Worm (Caenorhabditis elegans) whole organism, L4 larva: ENCODE data around the gene F41G3.18.
"Not testable (repeated sequence)": the region's sequence is repeated elsewhere in the genome, so short reads cannot be mapped to it uniquely, and the experiment has no call there.

ENCODE experiments used
- F10B5.3 ChIP-seq: sonication (generic microtip); optimal IDR thresholded peaks from 2 replicates; lab custom pipeline; 2016; ENCODE audit warnings: mild to moderate bottlenecking, missing genetic modification characterization, missing compliant biosample characterization
- F44E2.7 ChIP-seq: fragments of 200-800 bp; sonication (Bioruptor generic); IDR thresholded peaks from 2 replicates; pipeline ENCODE4 v2.1.2; 2022; ENCODE audit warnings: missing genetic modification characterization, missing compliant biosample characterization
- F49E8.2 ChIP-seq: sonication (generic microtip); optimal IDR thresholded peaks from 2 replicates; lab custom pipeline; 2016; ENCODE audit warnings: missing compliant biosample characterization, mild to moderate bottlenecking, missing genetic modification characterization, borderline replicate concordance
- T20F7.1 ChIP-seq: fragments of 200-800 bp; sonication (Bioruptor generic); optimal IDR thresholded peaks from 2 replicates; lab custom pipeline; 2018; ENCODE audit warnings: mild to moderate bottlenecking, missing genetic modification characterization, missing compliant biosample characterization
- Y48G9A.11 ChIP-seq: fragments of 200-800 bp; sonication (Bioruptor generic); IDR thresholded peaks from 2 replicates; pipeline ENCODE4 v1.3.6; 2022; ENCODE audit warnings: missing genetic modification reagents, missing genetic modification characterization, missing compliant biosample characterization
- ZK337.2 ChIP-seq: fragments of 200-800 bp; sonication (Bioruptor generic); IDR thresholded peaks from 2 replicates; pipeline ENCODE4 v1.3.6; 2022; ENCODE audit warnings: missing genetic modification reagents, missing genetic modification characterization, missing compliant biosample characterization
- aha-1 ChIP-seq: fragments of 150-350 bp; peaks from one replicate; lab custom pipeline; 2014; ENCODE audit warnings: missing biosample characterization, missing genetic modification characterization
- ceh-20 ChIP-seq: fragments of 200-800 bp; sonication (Bioruptor generic); IDR thresholded peaks from 2 replicates; pipeline ENCODE4 v1.3.6; 2022; ENCODE audit warnings: missing genetic modification reagents, missing genetic modification characterization, missing compliant biosample characterization
- ces-1 ChIP-seq: fragments of 150-350 bp; sonication (generic microtip); optimal IDR thresholded peaks from 4 replicates; lab custom pipeline; 2014; ENCODE audit warnings: missing biosample characterization, missing genetic modification reagents, missing genetic modification characterization
- daf-16 ChIP-seq, 3 experiments: sonication (generic microtip); optimal IDR thresholded peaks; 2 replicates each; lab custom pipeline; 2016 to 2017; ENCODE audit warnings: missing genetic modification characterization in 3 of 3, missing genetic modification reagents in 3 of 3, mild to moderate bottlenecking in 2 of 3, missing compliant biosample characterization in 2 of 3, missing biosample characterization in 1 of 3, moderate library complexity in 1 of 3
- daf-8 ChIP-seq: fragments of 200-800 bp; sonication (Bioruptor generic); IDR thresholded peaks from 2 replicates; pipeline ENCODE4 v1.3.6; 2022; ENCODE audit warnings: missing genetic modification characterization, missing compliant biosample characterization
- dmd-9 ChIP-seq: fragments of 200-800 bp; sonication (Bioruptor generic); IDR thresholded peaks from 2 replicates; pipeline ENCODE4 v1.3.6; 2022; ENCODE audit warnings: missing genetic modification reagents, missing genetic modification characterization, missing compliant biosample characterization
- dve-1 ChIP-seq: sonication (generic microtip); optimal IDR thresholded peaks from 2 replicates; lab custom pipeline; 2017; ENCODE audit warnings: antibody characterized with exemption, mild to moderate bottlenecking, missing genetic modification characterization, missing compliant biosample characterization; ENCODE audit not compliant: insufficient read depth
- fkh-10 ChIP-seq: fragments of 150-350 bp; optimal IDR thresholded peaks from 2 replicates; lab custom pipeline; 2014; ENCODE audit warnings: missing biosample characterization, missing genetic modification reagents, missing genetic modification characterization
- hif-1 ChIP-seq, 2 experiments: sonication (generic microtip); optimal IDR thresholded peaks; 2 replicates each; lab custom pipeline; 2016 to 2017; ENCODE audit warnings: missing compliant biosample characterization in 2 of 2, missing genetic modification characterization in 2 of 2, missing genetic modification reagents in 2 of 2, missing genotype in 2 of 2, mild to moderate bottlenecking in 1 of 2
- hlh-11 ChIP-seq: fragments of 200-800 bp; sonication (Bioruptor generic); optimal IDR thresholded peaks from 2 replicates; lab custom pipeline; 2018; ENCODE audit warnings: mild to moderate bottlenecking, missing genetic modification characterization, missing compliant biosample characterization
- hlh-30 ChIP-seq: sonication (generic microtip); optimal IDR thresholded peaks from 2 replicates; lab custom pipeline; 2017; ENCODE audit warnings: antibody characterized with exemption, mild to moderate bottlenecking, missing genetic modification characterization, missing compliant biosample characterization; ENCODE audit not compliant: insufficient read depth
- hmg-1.1 ChIP-seq: fragments of 200-800 bp; sonication (Bioruptor generic); IDR thresholded peaks from 2 replicates; pipeline ENCODE4 v1.3.6; 2022; ENCODE audit warnings: missing genetic modification reagents, missing genetic modification characterization, missing compliant biosample characterization
- lin-1 ChIP-seq: fragments of 200-800 bp; sonication (Bioruptor generic); IDR thresholded peaks from 2 replicates; pipeline ENCODE4 v1.3.6; 2022; ENCODE audit warnings: missing genetic modification reagents, missing genetic modification characterization, missing compliant biosample characterization
- lin-29 ChIP-seq: fragments of 200-800 bp; sonication (Bioruptor generic); IDR thresholded peaks from 2 replicates; pipeline ENCODE4 v1.3.6; 2022; ENCODE audit warnings: missing genetic modification reagents, missing genetic modification characterization, missing compliant biosample characterization
- lir-3 ChIP-seq: sonication (generic microtip); optimal IDR thresholded peaks from 2 replicates; lab custom pipeline; 2016; ENCODE audit warnings: mild to moderate bottlenecking, missing genetic modification characterization, missing compliant biosample characterization
- lsy-2 ChIP-seq, 2 experiments: fragments of 150-350 bp in 1 of 2; sonication (generic microtip) in 1 of 2; optimal IDR thresholded peaks; 2 replicates each; lab custom pipeline; 2014 to 2017; ENCODE audit warnings: missing biosample characterization in 2 of 2, missing genetic modification characterization in 2 of 2
- madf-5 ChIP-seq, 2 experiments: fragments of 200-800 bp; sonication (Bioruptor generic); IDR thresholded peaks; 2 replicates each; pipeline ENCODE4 v1.3.6; 2022; ENCODE audit warnings: missing compliant biosample characterization in 2 of 2, missing genetic modification characterization in 2 of 2
- mdl-1 ChIP-seq, 2 experiments: fragments of 150-350 bp in 1 of 2; sonication (generic microtip) in 1 of 2; optimal IDR thresholded peaks; 2 replicates each; lab custom pipeline; 2014 to 2017; ENCODE audit warnings: missing biosample characterization in 2 of 2, missing genetic modification characterization in 2 of 2
- mdt-29 ChIP-seq: fragments of 200-800 bp; sonication (Bioruptor generic); IDR thresholded peaks from 2 replicates; pipeline ENCODE4 v1.3.6; 2022; ENCODE audit warnings: missing genetic modification reagents, missing genetic modification characterization, missing compliant biosample characterization
- mep-1 ChIP-seq: fragments of 150-350 bp; sonication (generic microtip); optimal IDR thresholded peaks from 3 replicates; lab custom pipeline; 2014; ENCODE audit warnings: missing biosample characterization, missing genetic modification characterization
- mes-2 ChIP-seq: sonication (generic microtip); optimal IDR thresholded peaks from 2 replicates; lab custom pipeline; 2016; ENCODE audit warnings: missing genotype, mild to moderate bottlenecking, missing genetic modification characterization, missing compliant biosample characterization; ENCODE audit not compliant: poor library complexity, severe bottlenecking
- mxl-2 ChIP-seq: fragments of 200-800 bp; sonication (Bioruptor generic); conservative IDR thresholded peaks from 2 replicates; pipeline ENCODE4 v1.3.6; 2022; ENCODE audit warnings: missing genetic modification reagents, missing genetic modification characterization, missing compliant biosample characterization
- nhr-102 ChIP-seq: sonication (generic microtip); optimal IDR thresholded peaks from 2 replicates; lab custom pipeline; 2016; ENCODE audit warnings: mild to moderate bottlenecking, missing genetic modification characterization, moderate library complexity, missing compliant biosample characterization
- nhr-25 ChIP-seq: sonication (generic microtip); optimal IDR thresholded peaks from 2 replicates; lab custom pipeline; 2017; ENCODE audit warnings: missing genetic modification characterization, mild to moderate bottlenecking, missing compliant biosample characterization, antibody characterized with exemption, moderate library complexity, borderline replicate concordance; ENCODE audit not compliant: insufficient read depth
- nhr-42 ChIP-seq: fragments of 200-800 bp; sonication (Bioruptor generic); IDR thresholded peaks from 2 replicates; pipeline ENCODE4 v1.3.6; 2022; ENCODE audit warnings: missing genetic modification characterization, missing compliant biosample characterization
- nhr-48 ChIP-seq: sonication (generic microtip); optimal IDR thresholded peaks from 2 replicates; lab custom pipeline; 2016; ENCODE audit warnings: mild to moderate bottlenecking, missing genetic modification characterization, missing compliant biosample characterization
- nhr-6 ChIP-seq: fragments of 150-350 bp; optimal IDR thresholded peaks from 2 replicates; lab custom pipeline; 2014; ENCODE audit warnings: missing biosample characterization, missing genetic modification characterization
- rbr-2 ChIP-seq: sonication (generic microtip); optimal IDR thresholded peaks from 2 replicates; lab custom pipeline; 2016; ENCODE audit warnings: missing genotype, missing genetic modification characterization, missing compliant biosample characterization
- saeg-2 ChIP-seq: fragments of 200-800 bp; sonication (Bioruptor generic); IDR thresholded peaks from 2 replicates; pipeline ENCODE4 v1.3.6; 2022; ENCODE audit warnings: missing genetic modification reagents, missing genetic modification characterization, missing compliant biosample characterization
- skn-1 ChIP-seq: fragments of 150-350 bp; optimal IDR thresholded peaks from 2 replicates; lab custom pipeline; 2014; ENCODE audit warnings: missing biosample characterization, missing genetic modification characterization
- snpc-4 ChIP-seq: fragments of 150-350 bp; optimal IDR thresholded peaks from 2 replicates; lab custom pipeline; 2014; ENCODE audit warnings: missing biosample characterization, missing genetic modification characterization
- spr-1 ChIP-seq: sonication (generic microtip); optimal IDR thresholded peaks from 2 replicates; lab custom pipeline; 2016; ENCODE audit warnings: mild to moderate bottlenecking, missing genetic modification characterization, missing compliant biosample characterization
- tag-97 ChIP-seq: fragments of 200-800 bp; sonication (Bioruptor generic); IDR thresholded peaks from 2 replicates; pipeline ENCODE4 v1.3.6; 2022; ENCODE audit warnings: missing genetic modification characterization, missing compliant biosample characterization
- unc-62 ChIP-seq, 3 experiments: fragments of 150-350 bp in 1 of 3; sonication (generic microtip); optimal IDR thresholded peaks in 2 of 3; peaks in 1 of 3; 1 replicate in 1 of 3; 2 replicates in 2 of 3; lab custom pipeline; 2014 to 2017; ENCODE audit warnings: missing biosample characterization in 3 of 3, missing genetic modification characterization in 3 of 3, missing genetic modification reagents in 3 of 3, missing genotype in 1 of 3
- zfp-2 ChIP-seq: sonication (generic microtip); optimal IDR thresholded peaks from 2 replicates; lab custom pipeline; 2016; ENCODE audit warnings: mild to moderate bottlenecking, missing genetic modification characterization, missing compliant biosample characterization
- ztf-11 ChIP-seq: fragments of 150-350 bp; optimal IDR thresholded peaks from 2 replicates; lab custom pipeline; 2014; ENCODE audit warnings: missing biosample characterization, missing genetic modification characterization

The F41G3.18 gene

DNA sequence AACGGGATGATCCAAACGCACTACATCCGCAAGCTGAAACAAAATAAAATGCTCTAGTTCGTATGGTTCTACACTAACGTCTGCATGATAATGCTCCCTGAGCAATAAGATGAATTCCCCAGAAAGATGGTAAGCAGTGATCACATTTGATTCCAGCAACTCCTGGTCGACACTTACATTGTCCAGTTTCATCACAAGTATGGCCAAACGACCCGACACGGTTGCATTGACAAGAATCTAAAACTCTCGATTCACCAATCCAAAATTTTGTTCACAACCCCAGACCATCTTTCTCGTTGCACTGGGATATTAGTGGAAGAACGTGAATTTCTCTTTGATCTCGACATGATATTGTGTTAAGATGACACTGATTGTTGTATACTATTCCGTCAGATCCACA is 1.9 kb downstream of the F41G3.18 start:
- no peak for TF ChIP-seq nhr-42
- TF ChIP-seq unc-62 (GFP tag; optimal IDR thresholded peaks at IDR 0.05 in 1 of 2; lab: Kevin White, UChicago), result peak in 1 of 2 experiments; percentile 95
- no peak for TF ChIP-seq unc-62 (tag; optimal IDR thresholded peaks at IDR 0.05; lab: Kevin White, UChicago)
- TF ChIP-seq, all 104 proteins: peak for 1

- TF ChIP-seq mdt-29 (GFP tag; lab: Robert Waterston, UW) (no peak), nhr-42 (no peak), ces-1 (GFP tag; lab: Kevin White, UChicago) (no peak), F44E2.7 (no peak), Y48G9A.11 (GFP tag; lab: Robert Waterston, UW) (no peak), zfp-2 (no peak), mes-2 (tag; lab: Kevin White, UChicago) (no peak), madf-5 (GFP tag; IDR thresholded peaks at IDR 0.05; lab: Robert Waterston, UW) (no peak), skn-1 (tag; lab: Kevin White, UChicago) (no peak), daf-8 (GFP tag; lab: Robert Waterston, UW) (no peak), lin-29 (GFP tag; lab: Robert Waterston, UW) (no peak), dmd-9 (GFP tag; lab: Robert Waterston, UW) (no peak), lin-1 (GFP tag; lab: Robert Waterston, UW) (no peak), aha-1 (tag; lab: Kevin White, UChicago) (peak; percentile 3), fkh-10 (GFP tag; lab: Kevin White, UChicago) (peak; percentile 55), ztf-11 (tag; lab: Kevin White, UChicago) (no peak), nhr-6 (no peak)
Measured at ce11 chrII:6772482-6772881, 4.4 kb downstream of the F41G3.18 start.

DNA sequence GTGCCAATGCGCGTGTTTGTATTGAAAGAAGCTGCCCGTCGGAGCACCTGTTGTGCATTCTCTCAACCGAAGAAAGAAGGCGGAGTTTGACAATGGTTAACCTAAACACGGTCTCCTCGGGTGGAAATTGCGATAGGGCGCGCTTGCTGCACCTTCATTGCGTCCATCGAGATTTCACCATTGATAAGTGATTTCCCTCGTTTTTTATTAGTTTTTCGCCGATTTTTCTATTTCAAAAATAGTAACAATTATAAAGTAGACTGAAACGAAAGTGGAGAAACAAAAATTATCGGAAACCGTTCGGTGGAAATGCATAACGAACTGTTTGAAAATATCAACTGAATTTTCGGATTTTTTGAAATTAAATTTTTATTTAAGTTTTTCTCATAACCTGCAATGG is 7.0 kb downstream of the F41G3.18 start, which contains the start of gene agr-1:
agr-1 (minus strand) TSS at position 101 of the 400 bp plus-strand sequence.
- TF ChIP-seq nhr-102 (tag; lab: Kevin White, UChicago); aha-1 (tag; lab: Kevin White, UChicago); snpc-4: not testable (repeated sequence)

DNA sequence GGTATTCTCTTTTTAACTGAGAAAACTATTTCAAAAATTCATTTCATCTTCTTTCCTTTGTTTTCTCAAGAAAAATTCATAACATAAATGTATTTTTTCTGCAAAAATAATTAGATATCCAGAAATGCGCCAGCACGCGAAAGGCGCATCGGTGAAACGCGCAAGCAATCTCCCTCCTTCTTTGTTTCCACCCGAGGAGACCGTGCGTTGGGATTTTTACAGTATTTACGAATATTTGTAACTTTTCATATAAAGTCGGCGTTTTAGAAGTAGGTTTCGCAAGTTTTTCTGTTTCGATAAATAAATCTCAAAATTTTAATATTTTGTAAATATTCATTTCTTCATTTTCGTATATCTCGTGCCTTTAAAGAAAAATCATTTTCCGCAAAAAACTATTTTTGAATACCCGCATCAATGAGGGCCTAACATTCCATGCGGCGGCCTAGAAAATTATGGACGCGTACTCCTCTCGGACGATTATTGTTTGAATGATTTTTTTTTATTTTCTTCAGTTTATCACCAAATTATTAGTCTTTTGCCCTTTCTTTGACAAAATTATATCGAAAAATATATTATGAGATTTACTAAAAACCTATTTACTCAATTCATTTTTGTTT is 8.4 kb downstream of the F41G3.18 start, which contains the start of gene ssup-72:
ssup-72 (plus strand) TSS at position 181 of the 617 bp plus-strand sequence.
- TF ChIP-seq hmg-1.1 (GFP tag; lab: Robert Waterston, UW), result 0 out of 2 replicates have a peak, but pooled peaks have one; percentile 34
- no peak for TF ChIP-seq daf-16 (GFP tag; optimal IDR thresholded peaks at IDR 0.05; lab: Kevin White, UChicago)
- TF ChIP-seq daf-16 (tag; optimal IDR thresholded peaks at IDR 0.05; lab: Kevin White, UChicago), result peak; percentile 32
- TF ChIP-seq madf-5 (GFP tag; IDR thresholded peaks at IDR 0.05; lab: Robert Waterston, UW), result no peak
- TF ChIP-seq hlh-11 (tag; lab: Kevin White, UChicago), result peak; percentile 6
- peak; percentile 42 for TF ChIP-seq spr-1 (tag; lab: Kevin White, UChicago)
- peak; percentile 51 for TF ChIP-seq hlh-30 (tag; lab: Kevin White, UChicago)
- peak; percentile 60 for TF ChIP-seq F49E8.2 (tag; lab: Kevin White, UChicago)
- TF ChIP-seq mxl-2 (GFP tag; lab: Robert Waterston, UW), result no peak
- no peak for TF ChIP-seq nhr-25
- TF ChIP-seq mep-1 (tag; lab: Kevin White, UChicago), result peak; percentile 65
- TF ChIP-seq lir-3, result no peak
- no peak for TF ChIP-seq nhr-6
- TF ChIP-seq dve-1 (tag; lab: Kevin White, UChicago), result peak; percentile 39
- TF ChIP-seq T20F7.1 (GFP tag; lab: Kevin White, UChicago), result peak; percentile 60
- no peak for TF ChIP-seq saeg-2 (GFP tag; lab: Robert Waterston, UW)
- peak; percentile 36 for TF ChIP-seq nhr-48 (tag; lab: Kevin White, UChicago)
- TF ChIP-seq ZK337.2, result peak; percentile 43; the same call in 1 of the 2 replicates
- TF ChIP-seq rbr-2 (tag; lab: Kevin White, UChicago), result peak; percentile 49
- TF ChIP-seq lin-29 (GFP tag; lab: Robert Waterston, UW), result no peak
- TF ChIP-seq snpc-4, result no peak
- peak in 1 of 2 experiments; percentile 84 for TF ChIP-seq lsy-2 (tag; optimal IDR thresholded peaks at IDR 0.05; lab: Kevin White, UChicago)
- no peak for TF ChIP-seq F10B5.3 (tag; lab: Kevin White, UChicago)
- peak in 1 of 2 experiments; percentile 32 for TF ChIP-seq mdl-1 (tag; optimal IDR thresholded peaks at IDR 0.05; lab: Kevin White, UChicago)
- peak in 1 of 2 experiments; percentile 77 for TF ChIP-seq hif-1 (tag; optimal IDR thresholded peaks at IDR 0.05; lab: Kevin White, UChicago)
- no peak for TF ChIP-seq tag-97 (GFP tag; lab: Robert Waterston, UW)
- no peak for TF ChIP-seq F44E2.7
- peak; percentile 5 for TF ChIP-seq aha-1 (tag; lab: Kevin White, UChicago)
- TF ChIP-seq ceh-20 (GFP tag; lab: Robert Waterston, UW), result no peak
